Worm (Caenorhabditis elegans): ENCODE results near the gene skr-19.

skr-19 gene

DNA sequence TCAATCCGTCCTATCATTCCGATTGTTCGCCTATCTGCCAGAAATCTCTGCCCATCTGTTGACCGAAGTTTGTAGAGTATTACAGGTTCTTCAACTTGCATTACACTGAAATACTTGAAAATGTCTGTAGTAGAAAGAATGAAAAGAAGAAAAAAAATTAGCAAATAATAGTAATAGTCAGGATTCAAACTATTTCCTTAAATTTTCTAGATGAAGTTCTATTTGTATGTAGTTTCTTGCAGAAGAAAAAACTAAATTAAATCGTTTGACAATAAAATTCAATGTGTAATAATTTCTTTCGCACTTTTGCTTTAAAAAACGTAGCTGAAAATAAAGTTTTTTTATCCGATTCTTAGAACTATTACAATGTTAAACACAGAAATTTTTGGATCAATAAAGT, at the start of gene skr-19:
skr-19 (minus strand) TSS at position 101 of the 400 bp plus-strand sequence.
- TF ChIP-seq W03F9.2 (tag; optimal IDR thresholded peaks at IDR 0.05) (no peak), him-1 (tag; optimal IDR thresholded peaks at IDR 0.05) (no peak), dao-5 (tag; optimal IDR thresholded peaks at IDR 0.05) (no peak)

DNA sequence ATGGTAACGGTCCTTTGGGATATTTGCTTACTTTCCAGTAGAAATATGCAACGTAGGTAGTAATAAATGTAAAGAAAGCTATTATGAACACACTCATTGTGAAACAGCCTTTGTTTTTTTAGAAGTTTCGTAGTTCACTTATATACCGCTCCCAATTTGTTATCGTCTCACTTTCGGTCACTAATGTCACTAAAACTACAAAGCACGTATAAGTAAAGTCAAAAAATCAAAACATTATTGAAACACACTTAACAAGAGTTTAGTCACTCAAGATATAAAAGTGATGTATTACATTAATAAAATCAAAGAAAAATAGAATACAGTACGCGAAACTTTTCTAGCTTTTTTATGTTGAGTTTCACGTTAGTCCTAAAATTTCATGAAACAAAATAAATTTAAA, 49.6 kb upstream of the skr-19 start, which contains the start of gene cyp-14A3:
cyp-14A3 (minus strand) TSS at position 101 of the 400 bp plus-strand sequence.
- no peak for TF ChIP-seq dao-5 (tag; optimal IDR thresholded peaks at IDR 0.05)
- no peak for TF ChIP-seq him-1 (tag; optimal IDR thresholded peaks at IDR 0.05)
- TF ChIP-seq W03F9.2 (tag; optimal IDR thresholded peaks at IDR 0.05): no peak

DNA sequence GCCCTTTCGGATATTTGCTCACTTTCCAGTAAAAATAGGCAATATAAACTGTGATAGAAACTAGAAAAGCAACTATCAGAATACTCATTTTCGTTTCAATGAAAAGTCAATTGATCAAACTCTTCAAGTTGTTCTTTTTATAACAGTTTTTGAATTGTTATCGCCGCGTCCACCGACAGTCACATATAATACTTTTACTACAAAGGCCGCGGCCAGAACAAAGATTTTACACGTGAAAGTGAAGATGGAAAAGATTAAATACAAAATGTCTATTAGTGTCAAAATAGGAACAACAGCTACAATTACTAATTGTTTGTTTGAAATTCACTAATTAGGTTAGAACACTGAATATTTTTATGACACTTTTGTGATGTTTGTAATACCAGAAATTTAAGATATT, 45.1 kb upstream of the skr-19 start, which contains the start of gene cyp-14A2:
cyp-14A2 (minus strand) TSS at position 101 of the 400 bp plus-strand sequence.
- TF ChIP-seq dao-5 (tag; optimal IDR thresholded peaks at IDR 0.05) (no peak), W03F9.2 (tag; optimal IDR thresholded peaks at IDR 0.05) (no peak), him-1 (tag; optimal IDR thresholded peaks at IDR 0.05) (no peak)

DNA sequence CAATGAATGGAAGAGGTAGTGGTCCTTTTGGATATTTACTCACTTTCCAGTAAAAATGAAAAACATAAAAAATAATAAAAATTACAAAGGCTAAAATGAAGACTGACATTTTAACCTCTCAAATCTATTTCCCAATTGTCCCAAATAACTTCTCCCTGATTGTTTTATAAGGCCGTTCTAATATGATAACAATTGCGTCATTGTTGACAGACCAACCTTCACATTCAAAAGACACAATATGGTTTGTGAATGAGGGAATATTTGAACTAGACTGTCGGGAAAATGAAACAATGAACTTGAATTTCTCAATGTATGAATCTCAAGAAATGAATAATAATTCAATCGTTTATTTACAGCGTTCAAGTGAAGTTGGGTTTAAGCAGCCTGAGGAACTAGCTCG, 42.7 kb upstream of the skr-19 start, which contains the start of gene cyp-14A1:
cyp-14A1 (minus strand) TSS at position 126 of the 400 bp plus-strand sequence.
- TF ChIP-seq W03F9.2 (tag; optimal IDR thresholded peaks at IDR 0.05) (no peak), dao-5 (tag; optimal IDR thresholded peaks at IDR 0.05) (no peak), him-1 (tag; optimal IDR thresholded peaks at IDR 0.05) (no peak)

DNA sequence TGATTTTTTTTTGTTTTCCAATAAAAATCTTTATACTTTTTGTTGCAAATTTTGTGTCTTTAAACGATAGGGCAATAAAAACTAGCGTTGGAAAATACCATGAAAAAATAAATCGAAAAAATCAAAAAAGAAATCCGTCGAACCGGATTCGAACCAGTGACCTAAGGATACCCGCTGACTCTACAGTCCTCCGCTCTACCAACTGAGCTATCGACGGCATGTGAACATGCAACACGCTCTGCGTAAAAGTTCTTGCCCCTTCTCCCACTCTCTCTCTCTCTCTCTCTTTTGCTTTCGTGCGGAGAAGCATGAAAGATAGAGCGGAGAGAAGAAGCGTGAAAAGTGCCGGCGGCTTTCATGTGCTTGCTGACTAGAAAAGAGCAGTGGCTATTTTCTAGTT, 40.0 kb upstream of the skr-19 start:
- TF ChIP-seq W03F9.2 (tag; optimal IDR thresholded peaks at IDR 0.05) (no peak), dao-5 (tag; optimal IDR thresholded peaks at IDR 0.05) (peak; percentile 77), him-1 (tag; optimal IDR thresholded peaks at IDR 0.05) (peak; percentile 68)

DNA sequence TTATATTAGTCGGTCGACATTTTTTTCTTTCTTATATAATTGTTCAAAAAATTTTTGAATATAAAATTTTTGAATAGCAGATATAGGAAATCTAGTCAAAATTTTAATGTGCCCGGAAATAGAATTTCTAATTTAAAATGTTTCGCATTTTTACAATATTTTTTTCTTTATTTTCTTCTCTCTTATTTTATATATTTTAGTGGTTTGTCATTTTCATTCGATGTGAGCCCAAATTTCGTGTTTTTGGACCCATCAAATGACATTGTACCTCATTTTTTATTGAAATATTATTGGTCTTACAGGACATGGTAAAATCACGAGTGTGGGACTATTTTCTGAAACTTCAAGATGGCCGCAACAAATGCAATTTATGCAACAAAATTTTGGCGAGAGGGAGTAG, 37.7 kb upstream of the skr-19 start, which contains the start of gene K09A11.1:
K09A11.1 (plus strand) TSS at position 301 of the 400 bp plus-strand sequence.
- TF ChIP-seq him-1 (tag; optimal IDR thresholded peaks at IDR 0.05) (no peak), dao-5 (tag; optimal IDR thresholded peaks at IDR 0.05) (no peak), W03F9.2 (tag; optimal IDR thresholded peaks at IDR 0.05) (no peak)

DNA sequence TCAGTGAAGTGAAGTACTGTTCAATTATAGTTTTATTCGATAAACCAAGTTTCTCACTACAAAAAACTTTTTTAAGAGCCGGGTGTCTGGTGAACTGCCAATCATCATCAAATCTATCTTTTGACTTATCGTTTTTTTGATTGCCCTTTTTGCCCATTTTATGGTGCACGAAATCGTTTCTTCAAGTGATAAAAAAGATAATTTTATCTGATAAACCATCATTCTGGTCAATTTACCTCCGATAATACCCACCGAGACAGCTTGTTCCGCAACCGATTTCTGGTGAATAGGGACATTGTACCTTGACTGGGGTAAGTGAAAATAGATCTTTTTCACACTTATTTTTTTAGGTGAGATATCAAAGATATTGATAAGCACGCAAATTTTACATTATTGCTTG, 33.1 kb upstream of the skr-19 start, which contains the start of gene K08H2.10:
K08H2.10 (plus strand) TSS at position 230 of the 400 bp plus-strand sequence.
- TF ChIP-seq him-1 (tag; optimal IDR thresholded peaks at IDR 0.05) (no peak), dao-5 (tag; optimal IDR thresholded peaks at IDR 0.05) (no peak), W03F9.2 (tag; optimal IDR thresholded peaks at IDR 0.05) (no peak)

DNA sequence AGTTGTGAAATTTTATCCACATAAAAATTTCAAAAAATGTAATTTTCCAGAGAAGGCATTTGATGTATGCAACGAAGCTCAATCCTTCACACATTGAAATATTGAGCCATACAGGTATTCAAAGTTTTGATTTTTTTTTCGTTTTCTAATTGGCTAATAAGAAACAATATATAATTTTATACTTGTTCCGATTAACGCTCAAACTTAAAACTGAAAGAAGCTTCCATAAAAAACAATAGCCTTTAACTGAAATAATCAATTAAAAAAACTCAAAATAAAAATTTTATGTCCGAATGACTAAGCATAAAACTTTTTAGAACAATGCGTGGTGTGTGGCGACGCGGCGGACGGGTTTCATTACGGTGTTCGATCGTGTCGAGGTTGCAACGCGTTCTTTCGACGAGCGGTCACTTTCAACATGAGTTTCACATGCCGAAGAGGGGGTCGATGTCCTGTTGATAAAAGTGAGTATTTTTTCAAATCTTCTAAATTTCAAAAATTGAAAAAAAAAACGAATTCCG, 27.5 kb upstream of the skr-19 start, which contains the start of gene nhr-32:
nhr-32 (plus strand) TSS at position 51 of the 521 bp plus-strand sequence.
- no peak for TF ChIP-seq W03F9.2 (tag; optimal IDR thresholded peaks at IDR 0.05)
- TF ChIP-seq dao-5 (tag; optimal IDR thresholded peaks at IDR 0.05): no peak
- TF ChIP-seq him-1 (tag; optimal IDR thresholded peaks at IDR 0.05): no peak

DNA sequence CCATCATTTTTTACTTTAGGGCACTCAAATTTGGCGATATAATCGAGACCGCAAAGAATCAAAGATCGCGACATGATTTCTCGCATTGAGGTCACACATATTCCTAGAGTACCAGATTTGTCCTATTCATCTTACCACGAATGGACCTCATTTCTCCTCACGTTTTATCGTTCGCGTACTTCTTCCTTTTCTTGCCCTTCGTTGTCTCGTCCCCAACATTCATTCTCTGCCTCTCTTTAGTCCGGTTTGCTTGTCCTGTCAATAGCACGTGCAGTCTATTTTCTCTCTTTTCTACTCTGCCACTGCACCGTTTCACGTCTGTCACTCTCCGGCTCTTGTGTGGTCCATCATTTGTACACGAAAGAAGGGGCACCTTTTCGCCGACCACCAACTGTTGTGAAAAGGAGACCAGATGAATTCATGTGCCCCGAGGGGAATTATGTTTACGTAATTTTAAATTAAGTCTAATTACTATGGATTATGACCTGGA, 26.9 kb upstream of the skr-19 start:
- TF ChIP-seq dao-5 (tag; optimal IDR thresholded peaks at IDR 0.05) (no peak), W03F9.2 (tag; optimal IDR thresholded peaks at IDR 0.05) (no peak), him-1 (tag; optimal IDR thresholded peaks at IDR 0.05) (no peak)

DNA sequence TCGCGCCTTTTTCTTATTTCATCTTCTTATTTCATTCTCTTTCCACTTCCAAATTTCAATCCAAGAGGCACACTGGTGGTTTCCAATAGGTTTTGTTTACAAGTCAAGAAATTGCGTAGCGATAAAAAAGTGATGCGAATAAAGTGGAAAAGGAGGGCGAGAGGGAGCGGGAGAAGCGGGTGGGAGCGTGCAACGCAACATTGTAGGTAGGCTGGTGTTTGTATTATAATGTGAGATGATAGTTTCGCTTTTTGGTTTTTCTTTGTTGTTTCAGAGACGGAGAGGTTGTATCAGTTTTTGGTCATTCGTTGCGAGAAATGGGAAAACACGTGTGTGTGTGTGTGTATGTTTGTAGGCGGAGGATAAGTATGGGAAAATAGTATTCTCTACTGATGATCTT, 25.7 kb upstream of the skr-19 start:
- no peak for TF ChIP-seq W03F9.2 (tag; optimal IDR thresholded peaks at IDR 0.05)
- TF ChIP-seq dao-5 (tag; optimal IDR thresholded peaks at IDR 0.05): no peak
- no peak for TF ChIP-seq him-1 (tag; optimal IDR thresholded peaks at IDR 0.05)

DNA sequence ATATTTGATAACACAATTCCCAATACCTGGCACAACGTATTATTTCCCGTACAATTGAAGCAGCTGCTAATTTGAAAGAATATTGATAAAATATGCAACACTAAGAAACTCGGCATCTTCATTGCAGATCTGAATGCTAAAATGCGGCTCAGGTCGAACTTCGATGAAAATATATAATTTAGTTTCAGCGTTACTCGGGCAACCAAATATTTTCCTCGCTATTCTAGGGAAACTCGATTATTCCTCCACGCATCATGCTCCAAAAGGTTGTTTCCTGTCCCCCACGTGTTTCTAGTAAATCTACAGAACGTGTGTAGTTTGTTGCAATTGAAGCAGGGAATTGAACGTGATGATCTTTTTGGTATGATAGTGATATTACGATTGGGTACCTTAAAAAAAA, 24.6 kb upstream of the skr-19 start:
- TF ChIP-seq W03F9.2 (tag; optimal IDR thresholded peaks at IDR 0.05): no peak
- no peak for TF ChIP-seq him-1 (tag; optimal IDR thresholded peaks at IDR 0.05)
- TF ChIP-seq dao-5 (tag; optimal IDR thresholded peaks at IDR 0.05): no peak

DNA sequence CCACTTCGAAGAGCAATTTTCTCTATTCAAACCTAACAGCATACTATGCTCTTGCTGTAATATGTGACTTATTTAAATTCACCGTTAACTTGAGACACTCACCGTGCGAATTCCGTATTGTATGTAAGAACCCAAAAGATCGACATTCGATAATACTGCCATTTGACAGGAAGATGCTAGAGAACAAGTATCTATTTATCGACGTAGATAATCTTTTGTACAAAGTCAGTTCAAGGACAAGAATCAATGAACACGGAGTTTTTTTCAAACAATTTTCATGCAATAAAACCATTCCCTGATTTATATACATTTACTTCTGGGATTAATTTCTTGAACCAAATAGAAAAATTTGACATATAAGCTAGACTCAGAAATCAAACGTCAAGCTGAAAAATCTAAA, 23.8 kb upstream of the skr-19 start, which contains the start of gene K08H2.7:
K08H2.7 (minus strand) TSS at position 173 of the 400 bp plus-strand sequence.
- TF ChIP-seq W03F9.2 (tag; optimal IDR thresholded peaks at IDR 0.05) (no peak), dao-5 (tag; optimal IDR thresholded peaks at IDR 0.05) (no peak), him-1 (tag; optimal IDR thresholded peaks at IDR 0.05) (no peak)

DNA sequence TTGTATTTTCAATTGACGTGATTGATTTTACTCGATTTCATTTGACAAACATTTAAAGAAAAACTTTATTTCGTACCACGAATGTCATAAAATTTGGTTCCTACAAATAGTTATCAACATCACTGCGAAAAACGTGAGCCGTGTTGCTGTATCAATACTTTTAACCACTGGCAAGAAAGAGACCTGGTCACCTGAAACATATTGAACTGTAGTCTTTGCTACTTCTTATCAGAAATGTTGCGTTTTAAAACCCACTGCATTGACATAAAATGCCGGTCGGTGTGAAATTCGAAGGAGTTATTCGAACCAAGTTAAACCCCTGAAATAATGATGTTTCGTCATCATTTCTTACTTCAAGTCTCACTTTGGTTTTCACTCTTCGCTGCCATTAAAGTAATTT, 23.1 kb upstream of the skr-19 start:
- TF ChIP-seq dao-5 (tag; optimal IDR thresholded peaks at IDR 0.05) (no peak), him-1 (tag; optimal IDR thresholded peaks at IDR 0.05) (no peak), W03F9.2 (tag; optimal IDR thresholded peaks at IDR 0.05) (no peak)

DNA sequence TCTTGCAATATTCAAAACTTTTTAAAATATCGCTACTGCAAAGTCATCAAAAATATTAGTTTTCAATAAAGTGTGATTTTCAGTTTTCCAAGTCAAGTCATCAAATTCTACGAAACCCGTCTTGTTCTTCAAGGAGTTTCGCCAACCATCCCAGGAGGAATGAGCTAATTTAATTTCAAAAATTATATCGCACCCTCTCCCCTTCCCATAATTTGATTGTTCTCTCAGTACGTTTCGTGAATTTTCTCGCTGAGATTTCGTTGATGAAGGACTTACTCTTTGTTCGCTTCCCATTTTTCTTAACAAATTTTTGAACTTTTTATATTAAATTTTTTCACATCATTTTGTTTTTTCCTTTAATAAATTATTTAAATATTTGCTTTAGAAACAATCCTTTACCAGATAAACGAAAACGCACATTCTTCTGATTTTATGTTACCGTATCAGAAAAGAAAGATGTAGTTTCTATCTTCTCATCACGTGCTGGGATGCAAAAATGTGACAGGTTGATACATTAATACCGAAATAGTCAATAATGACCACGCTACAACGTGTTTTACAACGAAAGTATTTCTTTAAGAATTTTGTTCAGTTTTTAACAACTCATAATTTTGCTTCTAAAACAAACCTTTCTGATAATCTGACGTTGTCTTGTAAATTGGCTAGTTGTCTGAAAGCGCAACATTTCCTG, 22.3 kb upstream of the skr-19 start:
- TF ChIP-seq W03F9.2 (tag; optimal IDR thresholded peaks at IDR 0.05) (no peak), dao-5 (tag; optimal IDR thresholded peaks at IDR 0.05) (no peak), him-1 (tag; optimal IDR thresholded peaks at IDR 0.05) (no peak)

All from whole organism, L4/young adult.